Fruit fly (Drosophila melanogaster) whole organism, embryonic: ENCODE results near the gene Kaz1-ORFB.

Experiments
- Ada2b ChIP-seq: fragments of 200-800 bp; sonication (Bioruptor generic); IDR thresholded peaks from 2 replicates; pipeline ENCODE4 v1.3.6; 2022; ENCODE audit warnings: missing biosample characterization, missing genetic modification characterization
- Aef1 ChIP-seq: fragments of 200-800 bp; sonication (Bioruptor generic); IDR thresholded peaks from 3 replicates; pipeline ENCODE4 v1.3.6; 2022; ENCODE audit warnings: missing biosample characterization, missing genetic modification characterization
- BEAF-32 ChIP-seq: fragments of 200-800 bp; sonication (Bioruptor generic); optimal IDR thresholded peaks from 3 replicates; lab custom pipeline; 2017; ENCODE audit warnings: missing biosample characterization, missing genetic modification characterization, mild to moderate bottlenecking, moderate library complexity, missing genetic modification reagents
- Bteb2 ChIP-seq: fragments of 200-800 bp; sonication (Bioruptor generic); optimal IDR thresholded peaks from 2 replicates; lab custom pipeline; 2016; ENCODE audit warnings: missing biosample characterization, missing genetic modification characterization
- CG10565 ChIP-seq: fragments of 200-800 bp; sonication (Bioruptor generic); optimal IDR thresholded peaks from 3 replicates; lab custom pipeline; 2016; ENCODE audit warnings: missing biosample characterization, mild to moderate bottlenecking, missing genetic modification characterization
- CG11398 ChIP-seq: fragments of 200-800 bp; sonication (Bioruptor generic); optimal IDR thresholded peaks from 2 replicates; lab custom pipeline; 2016; ENCODE audit warnings: missing biosample characterization, missing genetic modification characterization
- CG11560 ChIP-seq: fragments of 200-800 bp; sonication (Bioruptor generic); IDR thresholded peaks from 3 replicates; pipeline ENCODE4 v1.3.6; 2022; ENCODE audit warnings: missing biosample characterization, missing genetic modification characterization
- CG12219 ChIP-seq: fragments of 200-800 bp; sonication (Bioruptor generic); optimal IDR thresholded peaks from 3 replicates; lab custom pipeline; 2018; ENCODE audit warnings: missing biosample characterization, mild to moderate bottlenecking, missing genetic modification characterization
- CG12299 ChIP-seq: fragments of 200-800 bp; sonication (Bioruptor generic); optimal IDR thresholded peaks from 2 replicates; lab custom pipeline; 2018; ENCODE audit warnings: missing biosample characterization, mild to moderate bottlenecking, missing genetic modification characterization
- CG13775 ChIP-seq: fragments of 200-800 bp; sonication (Bioruptor generic); optimal IDR thresholded peaks from 3 replicates; lab custom pipeline; 2017; ENCODE audit warnings: missing biosample characterization, mild to moderate bottlenecking, missing genetic modification characterization
- CG15479 ChIP-seq: fragments of 200-800 bp; sonication (Bioruptor generic); optimal IDR thresholded peaks from 3 replicates; lab custom pipeline; 2019; ENCODE audit warnings: missing biosample characterization, mild to moderate bottlenecking, missing genetic modification characterization, moderate library complexity
- CG2129 ChIP-seq: fragments of 200-800 bp; sonication (Bioruptor generic); IDR thresholded peaks from 2 replicates; pipeline ENCODE4 v1.3.6; 2022; ENCODE audit warnings: missing biosample characterization, missing genetic modification characterization; ENCODE audit not compliant: partially characterized antibody
- CG2199 ChIP-seq: fragments of 200-800 bp; sonication (Bioruptor generic); IDR thresholded peaks from 3 replicates; pipeline ENCODE4 v1.3.6; 2022; ENCODE audit warnings: missing biosample characterization, missing genetic modification characterization
- CG3163 ChIP-seq: fragments of 200-800 bp; sonication (Bioruptor generic); optimal IDR thresholded peaks from 3 replicates; lab custom pipeline; 2016; ENCODE audit warnings: missing biosample characterization, missing genetic modification characterization
- CG32767 ChIP-seq: fragments of 200-800 bp; sonication (Bioruptor generic); IDR thresholded peaks from 2 replicates; pipeline ENCODE4 v1.3.6; 2022; ENCODE audit warnings: missing biosample characterization, missing genetic modification characterization
- CG6175 ChIP-seq: fragments of 200-800 bp; sonication (Bioruptor generic); IDR thresholded peaks from 3 replicates; pipeline ENCODE4 v1.3.6; 2022; ENCODE audit warnings: missing biosample characterization, missing genetic modification characterization
- CG6683 ChIP-seq: fragments of 200-800 bp; sonication (Bioruptor generic); optimal IDR thresholded peaks from 2 replicates; lab custom pipeline; 2017; ENCODE audit warnings: missing biosample characterization, mild to moderate bottlenecking, missing genetic modification characterization, missing genetic modification reagents
- CG6813 ChIP-seq: fragments of 200-800 bp; sonication (Bioruptor generic); optimal IDR thresholded peaks from 2 replicates; lab custom pipeline; 2017; ENCODE audit warnings: missing biosample characterization, missing genetic modification characterization, mild to moderate bottlenecking, moderate library complexity, missing genetic modification reagents
- CG7839 ChIP-seq: fragments of 200-800 bp; sonication (Bioruptor generic); optimal IDR thresholded peaks from 3 replicates; lab custom pipeline; 2018; ENCODE audit warnings: missing biosample characterization, mild to moderate bottlenecking, missing genetic modification characterization, moderate library complexity
- CG7987 ChIP-seq: fragments of 200-800 bp; sonication (Bioruptor generic); optimal IDR thresholded peaks from 2 replicates; lab custom pipeline; 2018; ENCODE audit warnings: missing biosample characterization, mild to moderate bottlenecking, missing genetic modification characterization, moderate library complexity
- CG9727 ChIP-seq: fragments of 200-800 bp; sonication (Bioruptor generic); optimal IDR thresholded peaks from 3 replicates; lab custom pipeline; 2017; ENCODE audit warnings: missing biosample characterization, mild to moderate bottlenecking, missing genetic modification characterization
- CrebB ChIP-seq: fragments of 200-800 bp; sonication (Bioruptor generic); optimal IDR thresholded peaks from 3 replicates; lab custom pipeline; 2018; ENCODE audit warnings: missing biosample characterization, mild to moderate bottlenecking, missing genetic modification characterization
- Jarid2 ChIP-seq: fragments of 200-800 bp; sonication (Bioruptor generic); optimal IDR thresholded peaks from 3 replicates; lab custom pipeline; 2017; ENCODE audit warnings: mild to moderate bottlenecking, missing biosample characterization, missing genetic modification reagents, missing genetic modification characterization
- Med ChIP-seq: fragments of 200-800 bp; sonication (Bioruptor generic); peaks from one replicate; lab custom pipeline; 2016; ENCODE audit warnings: missing biosample characterization, missing genetic modification characterization, mild to moderate bottlenecking, inconsistent platforms, moderate library complexity
- Oli ChIP-seq: fragments of 200-800 bp; sonication (Bioruptor generic); optimal IDR thresholded peaks from 2 replicates; lab custom pipeline; 2018; ENCODE audit warnings: missing biosample characterization, mild to moderate bottlenecking, missing genetic modification characterization, moderate library complexity
- Ravus ChIP-seq: fragments of 200-800 bp; sonication (Bioruptor generic); IDR thresholded peaks from 2 replicates; pipeline ENCODE4 v1.3.6; 2022; ENCODE audit warnings: missing biosample characterization, missing genetic modification characterization
- Rx ChIP-seq: fragments of 200-800 bp; sonication (Bioruptor generic); IDR thresholded peaks from 2 replicates; pipeline ENCODE4 v1.3.6; 2022; ENCODE audit warnings: missing biosample characterization, missing genetic modification characterization
- Sry-β ChIP-seq: fragments of 200-800 bp; sonication (Bioruptor generic); optimal IDR thresholded peaks from 2 replicates; lab custom pipeline; 2018; ENCODE audit warnings: missing biosample characterization, mild to moderate bottlenecking, missing genetic modification characterization, moderate library complexity
- YL-1 ChIP-seq: fragments of 200-800 bp; sonication (Bioruptor generic); optimal IDR thresholded peaks from 3 replicates; lab custom pipeline; 2017; ENCODE audit warnings: missing biosample characterization, mild to moderate bottlenecking, missing genetic modification characterization
- ab ChIP-seq: fragments of 200-800 bp; sonication (Bioruptor generic); optimal IDR thresholded peaks from 2 replicates; lab custom pipeline; 2016; ENCODE audit warnings: missing biosample characterization, missing genetic modification characterization
- ato ChIP-seq: fragments of 200-800 bp; sonication (Bioruptor generic); IDR thresholded peaks from 2 replicates; pipeline ENCODE4 v1.3.6; 2022; ENCODE audit warnings: missing biosample characterization, missing genetic modification characterization; ENCODE audit not compliant: partially characterized antibody
- bowl ChIP-seq: fragments of 200-800 bp; sonication (Bioruptor generic); IDR thresholded peaks from 2 replicates; pipeline ENCODE4 v1.3.6; 2022; ENCODE audit warnings: missing biosample characterization, missing genetic modification characterization
- da ChIP-seq: fragments of 200-800 bp; sonication (Bioruptor generic); optimal IDR thresholded peaks from 2 replicates; lab custom pipeline; 2016; ENCODE audit warnings: missing biosample characterization, missing genetic modification characterization
- dimm ChIP-seq: fragments of 200-800 bp; sonication (Bioruptor generic); IDR thresholded peaks from 2 replicates; pipeline ENCODE4 v1.3.6; 2022; ENCODE audit warnings: missing biosample characterization, missing genetic modification characterization
- emc ChIP-seq: fragments of 200-800 bp; sonication (Bioruptor generic); optimal IDR thresholded peaks from 2 replicates; lab custom pipeline; 2016; ENCODE audit warnings: missing biosample characterization, missing genetic modification characterization
- ewg ChIP-seq: fragments of 200-800 bp; sonication (Bioruptor generic); optimal IDR thresholded peaks from 3 replicates; lab custom pipeline; 2017; ENCODE audit warnings: mild to moderate bottlenecking, missing biosample characterization, missing genetic modification reagents, missing genetic modification characterization
- gsb ChIP-seq: fragments of 200-800 bp; sonication (Bioruptor generic); IDR thresholded peaks from 2 replicates; pipeline ENCODE4 v1.3.6; 2022; ENCODE audit warnings: missing biosample characterization, missing genetic modification characterization
- insv ChIP-seq, 2 experiments: fragments of 200-800 bp; sonication (Bioruptor generic); optimal IDR thresholded peaks; 3 replicates each; lab custom pipeline; 2016 to 2018; ENCODE audit warnings: missing biosample characterization in 2 of 2, missing genetic modification characterization in 2 of 2
- jigr1 ChIP-seq: fragments of 200-800 bp; sonication (Bioruptor generic); IDR thresholded peaks from 3 replicates; pipeline ENCODE4 v1.3.6; 2022; ENCODE audit warnings: missing biosample characterization, missing genetic modification characterization
- lab ChIP-seq: fragments of 200-800 bp; sonication (Bioruptor generic); optimal IDR thresholded peaks from 3 replicates; lab custom pipeline; 2017; ENCODE audit warnings: missing biosample characterization, missing genetic modification characterization, mild to moderate bottlenecking, moderate library complexity, missing genetic modification reagents
- nerfin-2 ChIP-seq: fragments of 200-800 bp; sonication (Bioruptor generic); IDR thresholded peaks from 2 replicates; pipeline ENCODE4 v1.3.6; 2022; ENCODE audit warnings: missing biosample characterization, missing genetic modification characterization; ENCODE audit not compliant: partially characterized antibody
- phol ChIP-seq: fragments of 200-800 bp; sonication (Bioruptor generic); optimal IDR thresholded peaks from 3 replicates; lab custom pipeline; 2018; ENCODE audit warnings: missing biosample characterization, mild to moderate bottlenecking, missing genetic modification characterization, moderate library complexity
- pros ChIP-seq: fragments of 200-800 bp; sonication (Bioruptor generic); optimal IDR thresholded peaks from 3 replicates; lab custom pipeline; 2019; ENCODE audit warnings: missing biosample characterization, mild to moderate bottlenecking, missing genetic modification characterization, moderate library complexity
- ranshi ChIP-seq: fragments of 200-800 bp; sonication (Bioruptor generic); IDR thresholded peaks from 2 replicates; pipeline ENCODE4 v1.3.6; 2022; ENCODE audit warnings: missing biosample characterization, missing genetic modification characterization
- rib ChIP-seq: fragments of 200-800 bp; sonication (Bioruptor generic); IDR thresholded peaks from 2 replicates; pipeline ENCODE4 v1.3.6; 2022; ENCODE audit warnings: missing biosample characterization, missing genetic modification characterization
- salm ChIP-seq: fragments of 200-800 bp; sonication (Bioruptor generic); optimal IDR thresholded peaks from 2 replicates; lab custom pipeline; 2018; ENCODE audit warnings: missing biosample characterization, mild to moderate bottlenecking, missing genetic modification characterization
- scrt ChIP-seq: fragments of 200-800 bp; sonication (Bioruptor generic); optimal IDR thresholded peaks from 2 replicates; lab custom pipeline; 2018; ENCODE audit warnings: missing biosample characterization, mild to moderate bottlenecking, missing genetic modification characterization, moderate library complexity
- wdn ChIP-seq: fragments of 200-800 bp; sonication (Bioruptor generic); IDR thresholded peaks from 2 replicates; pipeline ENCODE4 v1.3.6; 2022; ENCODE audit warnings: missing biosample characterization, missing genetic modification characterization

Gene Kaz1-ORFB

DNA sequence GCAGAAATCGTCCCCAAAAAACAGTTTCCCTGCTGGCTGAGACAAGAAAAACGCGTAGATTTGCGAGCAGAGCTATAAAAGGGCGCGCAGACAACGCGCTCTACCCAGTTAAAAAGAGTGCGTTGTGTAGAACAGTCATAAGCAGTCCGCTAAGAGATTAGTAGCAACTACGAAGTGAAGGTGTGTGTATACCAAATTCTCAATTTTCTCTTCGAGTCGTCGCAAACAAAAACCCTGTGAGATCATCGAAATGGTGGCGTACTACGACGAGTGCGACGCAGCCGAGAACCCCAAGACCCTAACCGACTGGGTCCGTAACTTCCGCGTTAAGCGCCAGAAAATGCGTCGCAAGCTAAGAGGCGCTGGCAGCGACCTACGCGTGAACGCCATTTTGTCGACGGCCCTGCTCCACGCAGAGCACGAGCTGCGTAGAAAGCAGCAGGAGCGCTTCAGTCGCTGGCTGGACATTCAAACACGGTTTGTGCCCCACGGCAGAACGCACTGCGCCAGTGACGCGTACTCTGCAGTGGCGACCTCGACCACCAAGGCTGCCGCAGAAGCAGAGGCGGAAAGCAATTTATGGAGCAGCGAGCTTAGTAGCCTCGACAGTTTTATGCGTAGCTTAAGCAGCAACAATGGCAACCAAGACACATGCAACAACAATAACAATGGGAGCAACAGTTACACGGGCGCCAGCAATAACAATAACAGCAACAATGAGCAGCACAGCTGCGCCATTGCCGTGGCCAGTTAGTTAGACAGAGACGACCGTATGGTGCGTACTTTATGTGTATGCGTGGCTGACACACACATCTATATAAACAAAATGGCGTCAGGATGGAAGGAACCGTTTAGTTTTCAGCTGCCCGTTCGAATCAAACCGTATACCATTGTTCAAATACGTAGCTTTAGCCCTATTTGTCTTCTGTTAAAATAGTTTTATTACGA lies 7.9 kb downstream of the Kaz1-ORFB start (continued):
- TF ChIP-seq lab (GFP tag; lab: Kevin White, UChicago) (peak; percentile 16), Jarid2 (peak; percentile 73), bowl (GFP tag; lab: Robert Waterston, UW) (no peak), CG6175 (GFP tag; lab: Robert Waterston, UW) (peak; percentile 72; the same call in 1 of the 3 replicates), CG7839 (no peak), wdn (GFP tag; lab: Robert Waterston, UW) (no peak), CG7987 (GFP tag; lab: Kevin White, UChicago) (peak; percentile 43), ewg (GFP tag; lab: Kevin White, UChicago) (peak; percentile 76), CG11398 (GFP tag; lab: Kevin White, UChicago) (peak; percentile 36), CG13775 (GFP tag; lab: Kevin White, UChicago) (peak; percentile 29), ato (peak; percentile 48), Aef1 (GFP tag; lab: Robert Waterston, UW) (peak; percentile 64; the same call in 2 of the 3 replicates), BEAF-32 (no peak), insv (GFP tag; optimal IDR thresholded peaks at IDR 0.05; lab: Kevin White, UChicago) (peak in 1 of 2 experiments; percentile 11), da (GFP tag; lab: Kevin White, UChicago) (no peak), CG2129 (no peak), gsb (GFP tag; lab: Robert Waterston, UW) (peak; percentile 43; the same call in 1 of the 2 replicates), nerfin-2 (GFP tag; lab: Robert Waterston, UW) (0 out of 2 replicates have a peak, but pooled peaks have one; percentile 29), Sry-β (GFP tag; lab: Kevin White, UChicago) (no peak), jigr1 (GFP tag; lab: Robert Waterston, UW) (no peak), ab (GFP tag; lab: Kevin White, UChicago) (no peak), CG15479 (GFP tag; lab: Kevin White, UChicago) (no peak), CG6683 (GFP tag; lab: Kevin White, UChicago) (no peak), CG12219 (GFP tag; lab: Kevin White, UChicago) (peak; percentile 21), CG9727 (GFP tag; lab: Kevin White, UChicago) (peak; percentile 56), Rx (GFP tag; lab: Robert Waterston, UW) (no peak), CG11560 (no peak), CrebB (peak; percentile 1), CG6813 (GFP tag; lab: Kevin White, UChicago) (peak; percentile 40), dimm (GFP tag; lab: Robert Waterston, UW) (no peak), Ravus (GFP tag; lab: Robert Waterston, UW) (no peak), Med (GFP tag; lab: Kevin White, UChicago) (peak; percentile 85), Ada2b (GFP tag; lab: Robert Waterston, UW) (no peak), rib (GFP tag; lab: Robert Waterston, UW) (peak; percentile 30), emc (GFP tag; lab: Kevin White, UChicago) (no peak), CG10565 (no peak), Bteb2 (GFP tag; lab: Kevin White, UChicago) (no peak), ranshi (peak; percentile 63), YL-1 (GFP tag; lab: Kevin White, UChicago) (peak; percentile 91), CG3163 (GFP tag; lab: Kevin White, UChicago) (peak; percentile 20), Oli (tag; lab: Kevin White, UChicago) (no peak), CG12299 (tag; lab: Kevin White, UChicago) (no peak), salm (tag; lab: Kevin White, UChicago) (peak; percentile 3), CG32767 (peak; percentile 91), scrt (GFP tag; lab: Kevin White, UChicago) (peak; percentile 98), pros (GFP tag; lab: Kevin White, UChicago) (peak; percentile 36), CG2199 (GFP tag; lab: Robert Waterston, UW) (peak; percentile 74; the same call in 1 of the 3 replicates), phol (tag; lab: Kevin White, UChicago) (peak; percentile 97)
